Fruit fly (Drosophila melanogaster): ENCODE results near the gene zpg.

zpg gene

DNA sequence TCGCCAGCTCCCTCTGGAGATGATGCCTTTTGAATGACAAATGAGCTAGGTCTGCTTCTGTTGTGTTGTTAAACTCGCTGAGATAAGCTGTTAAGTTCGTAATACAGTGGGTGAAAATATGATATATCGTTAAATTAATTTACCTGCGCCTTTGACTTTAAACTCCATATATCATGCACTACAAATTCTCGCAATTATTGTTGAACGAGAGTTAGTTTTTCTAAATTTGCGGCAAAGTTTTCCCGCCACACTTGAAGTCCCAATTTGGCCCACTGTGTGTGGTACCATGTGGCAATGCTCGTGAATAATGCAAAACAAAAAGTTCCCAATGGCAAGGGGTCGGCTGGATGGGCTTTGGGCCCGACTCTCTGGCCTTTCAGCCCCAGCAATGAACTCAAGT lies 29.1 kb downstream of the zpg start (continued):
- TF ChIP-seq CG10321 (GFP tag; IDR thresholded peaks at IDR 0.05): 0 out of 2 replicates have a peak, but pooled peaks have one; percentile 21
- no peak for TF ChIP-seq chinmo (GFP tag; IDR thresholded peaks at IDR 0.05; ENCODE audit: partially characterized antibody)
- no peak for TF ChIP-seq CG6272 (GFP tag; IDR thresholded peaks at IDR 0.05)
- no peak for TF ChIP-seq zen (tag; optimal IDR thresholded peaks at IDR 0.05)
- peak; percentile 71 for TF ChIP-seq phol (tag; optimal IDR thresholded peaks at IDR 0.05)
- TF ChIP-seq CG3163 (GFP tag; optimal IDR thresholded peaks at IDR 0.05): no peak
- TF ChIP-seq her (GFP tag; optimal IDR thresholded peaks at IDR 0.05): peak; percentile 54
- TF ChIP-seq hb (GFP tag; IDR thresholded peaks at IDR 0.05; ENCODE audit: partially characterized antibody): no peak
- TF ChIP-seq gem (tag; optimal IDR thresholded peaks at IDR 0.05): peak; percentile 70
- peak; percentile 26; the same call in 1 of the 2 replicates for TF ChIP-seq CG32772 (GFP tag; IDR thresholded peaks at IDR 0.05)
- no peak for TF ChIP-seq CG18764 (GFP tag; optimal IDR thresholded peaks at IDR 0.05)
- TF ChIP-seq CG17186 (GFP tag; optimal IDR thresholded peaks at IDR 0.05): no peak
- peak; percentile 36 for TF ChIP-seq CG10209 (GFP tag; optimal IDR thresholded peaks at IDR 0.05)
- peak; percentile 23 for TF ChIP-seq CG10274 (GFP tag; optimal IDR thresholded peaks at IDR 0.05)
- TF ChIP-seq D19B (GFP tag; optimal IDR thresholded peaks at IDR 0.05): no peak
- TF ChIP-seq Hr51 (GFP tag; optimal IDR thresholded peaks at IDR 0.05): peak; percentile 37 to 85
- TF ChIP-seq Mrtf (GFP tag; IDR thresholded peaks at IDR 0.05): 0 out of 3 replicates have a peak, but pooled peaks have one; percentile 48
- TF ChIP-seq CG11560 (tag; IDR thresholded peaks at IDR 0.05): peak; percentile 28; the same call in 1 of the 3 replicates
- 0 out of 2 replicates have a peak, but pooled peaks have one; percentile 7 for TF ChIP-seq Gsc (GFP tag; IDR thresholded peaks at IDR 0.05)
- peak; percentile 14 for TF ChIP-seq CG13894 (tag; optimal IDR thresholded peaks at IDR 0.05)
- peak; percentile 11 for TF ChIP-seq Jarid2 (GFP tag; optimal IDR thresholded peaks at IDR 0.05)
- no peak for TF ChIP-seq pita (GFP tag; optimal IDR thresholded peaks at IDR 0.05)
- no peak for TF ChIP-seq Max (GFP tag; optimal IDR thresholded peaks at IDR 0.05)
- TF ChIP-seq ATbp (GFP tag; optimal IDR thresholded peaks at IDR 0.05): peak; percentile 13
- peak; percentile 68 for TF ChIP-seq CG3281 (GFP tag; optimal IDR thresholded peaks at IDR 0.05)
- no peak for TF ChIP-seq Doc2 (GFP tag; IDR thresholded peaks at IDR 0.05)
- no peak for TF ChIP-seq CG15696 (tag; optimal IDR thresholded peaks at IDR 0.05)
- TF ChIP-seq CG11695 (GFP tag; IDR thresholded peaks at IDR 0.05): peak; percentile 60; the same call in 2 of the 3 replicates
- peak; percentile 56 for TF ChIP-seq Awh (GFP tag; IDR thresholded peaks at IDR 0.05)
- TF ChIP-seq salm (tag; optimal IDR thresholded peaks at IDR 0.05): no peak
- peak; percentile 29 for TF ChIP-seq NK7.1 (GFP tag; optimal IDR thresholded peaks at IDR 0.05)
- peak; percentile 83 for TF ChIP-seq Oli (tag; optimal IDR thresholded peaks at IDR 0.05)
- peak; percentile 68 for TF ChIP-seq cwo (GFP tag; optimal IDR thresholded peaks at IDR 0.05)
- no peak for TF ChIP-seq CG10979 (tag; optimal IDR thresholded peaks at IDR 0.05)
- no peak for TF ChIP-seq CG17802 (tag; optimal IDR thresholded peaks at IDR 0.05)
- TF ChIP-seq Dek (tag; optimal IDR thresholded peaks at IDR 0.05): no peak
- peak; percentile 10 for TF ChIP-seq Mes4 (GFP tag; optimal IDR thresholded peaks at IDR 0.05)
- peak; percentile 47; the same call in 1 of the 3 replicates for TF ChIP-seq Dbx (GFP tag; IDR thresholded peaks at IDR 0.05)
- TF ChIP-seq Xbp1 (GFP tag; optimal IDR thresholded peaks at IDR 0.05): peak; percentile 58
- TF ChIP-seq Side (GFP tag; optimal IDR thresholded peaks at IDR 0.05): no peak
- TF ChIP-seq Hey (tag; optimal IDR thresholded peaks at IDR 0.05): no peak
- TF ChIP-seq gcm (GFP tag; optimal IDR thresholded peaks at IDR 0.05): no peak
- TF ChIP-seq mld (GFP tag; IDR thresholded peaks at IDR 0.05; ENCODE audit: partially characterized antibody): no peak
- peak; percentile 59; the same call in 1 of the 2 replicates for TF ChIP-seq CG14014 (GFP tag; IDR thresholded peaks at IDR 0.05)
- TF ChIP-seq Six4 (GFP tag; optimal IDR thresholded peaks at IDR 0.05): peak; percentile 45
- no peak for TF ChIP-seq crp (GFP tag; optimal IDR thresholded peaks at IDR 0.05)
- TF ChIP-seq jing (GFP tag; optimal IDR thresholded peaks at IDR 0.05): peak; percentile 57
- no peak for TF ChIP-seq Lpt (GFP tag; optimal IDR thresholded peaks at IDR 0.05)
- TF ChIP-seq amos (GFP tag; IDR thresholded peaks at IDR 0.05; ENCODE audit: partially characterized antibody): no peak

Measured in whole organism, embryonic.